Fruit fly (Drosophila melanogaster): ENCODE measurements around the gene Invadolysin.

- TF ChIP-seq CG6792 (GFP tag; optimal IDR thresholded peaks at IDR 0.05) (no peak), Lpt (GFP tag; optimal IDR thresholded peaks at IDR 0.05) (no peak), CG3032 (tag; optimal IDR thresholded peaks at IDR 0.05) (no peak), fd85E (GFP tag; optimal IDR thresholded peaks at IDR 0.05) (no peak), Hr38 (GFP tag; optimal IDR thresholded peaks at IDR 0.05) (no peak), OdsH (GFP tag; optimal IDR thresholded peaks at IDR 0.05) (no peak), ss (GFP tag; optimal IDR thresholded peaks at IDR 0.05) (no peak), achi (GFP tag; optimal IDR thresholded peaks at IDR 0.05) (no peak)
Measured at dm6 chr3R:10100498-10101196, 43.8 kb upstream of the Invadolysin start.
